Worm (Caenorhabditis elegans): ENCODE measurements around the gene gldi-8.

gldi-8 gene

ce11 chrIII:12615859-12616439, 16.4 kb upstream of the gldi-8 start:
- no peak for TF ChIP-seq nhr-77 (tag; optimal IDR thresholded peaks at IDR 0.05)
- TF ChIP-seq ceh-82 (tag; optimal IDR thresholded peaks at IDR 0.05) = no peak
- TF ChIP-seq snpc-4 (tag; optimal IDR thresholded peaks at IDR 0.05) = no peak
- TF ChIP-seq unc-39 (tag; optimal IDR thresholded peaks at IDR 0.05) = no peak
- no peak for TF ChIP-seq ztf-11 (tag; optimal IDR thresholded peaks at IDR 0.05)
- TF ChIP-seq sea-2 (GFP tag; optimal IDR thresholded peaks at IDR 0.05) = no peak
- TF ChIP-seq elt-1 (tag; optimal IDR thresholded peaks at IDR 0.05) = no peak
- TF ChIP-seq egl-5 (tag; optimal IDR thresholded peaks at IDR 0.05) = peak; percentile 25
- no peak for TF ChIP-seq lsy-12 (tag; optimal IDR thresholded peaks at IDR 0.05)
- no peak for TF ChIP-seq jun-1 (tag; optimal IDR thresholded peaks at IDR 0.05)
- peak; percentile 35 for TF ChIP-seq nfya-1 (tag; optimal IDR thresholded peaks at IDR 0.05; ENCODE audit: insufficient read depth)

ce11 chrIII:12614669-12615451, 15.3 kb upstream of the gldi-8 start:
- TF ChIP-seq ceh-28 (tag; optimal IDR thresholded peaks at IDR 0.05) (peak; percentile 13), lin-39 (tag; optimal IDR thresholded peaks at IDR 0.05) (peak; percentile 12), pqm-1 (tag; optimal IDR thresholded peaks at IDR 0.05) (peak; percentile 93), elt-2 (tag; optimal IDR thresholded peaks at IDR 0.05) (peak; percentile 84), elt-1 (tag; optimal IDR thresholded peaks at IDR 0.05) (no peak), ceh-16 (tag; optimal IDR thresholded peaks at IDR 0.05) (no peak), sea-2 (GFP tag; optimal IDR thresholded peaks at IDR 0.05) (no peak), jun-1 (tag; optimal IDR thresholded peaks at IDR 0.05) (peak; percentile 95), nhr-43 (tag; optimal IDR thresholded peaks at IDR 0.05; ENCODE audit: poor library complexity, severe bottlenecking) (peak; percentile 64), egl-5 (tag; optimal IDR thresholded peaks at IDR 0.05) (peak; percentile 82), nfya-1 (tag; optimal IDR thresholded peaks at IDR 0.05; ENCODE audit: insufficient read depth) (peak; percentile 41), snpc-4 (tag; optimal IDR thresholded peaks at IDR 0.05) (no peak), eor-1 (tag; optimal IDR thresholded peaks at IDR 0.05) (peak in 1 of 2 experiments; percentile 61), elt-3 (tag; optimal IDR thresholded peaks at IDR 0.05) (peak in 1 of 3 experiments; percentile 14), unc-62 (GFP tag; optimal IDR thresholded peaks at IDR 0.05) (peak; percentile 37), nhr-237 (tag; optimal IDR thresholded peaks at IDR 0.05) (no peak), ceh-82 (tag; optimal IDR thresholded peaks at IDR 0.05) (no peak), nhr-25 (tag; optimal IDR thresholded peaks at IDR 0.05) (peak; percentile 67), tbx-2 (tag; optimal IDR thresholded peaks at IDR 0.05) (peak; percentile 12), ama-1 (optimal IDR thresholded peaks at IDR 0.05) (peak; percentile 77), pha-4 (tag; optimal IDR thresholded peaks at IDR 0.05) (peak; percentile 92), skn-1 (tag; optimal IDR thresholded peaks at IDR 0.05) (peak; percentile 28), fos-1 (tag; optimal IDR thresholded peaks at IDR 0.05) (peak; percentile 79), nhr-23 (tag; optimal IDR thresholded peaks at IDR 0.05) (peak; percentile 81), egl-27 (tag; optimal IDR thresholded peaks at IDR 0.05) (no peak)

DNA sequence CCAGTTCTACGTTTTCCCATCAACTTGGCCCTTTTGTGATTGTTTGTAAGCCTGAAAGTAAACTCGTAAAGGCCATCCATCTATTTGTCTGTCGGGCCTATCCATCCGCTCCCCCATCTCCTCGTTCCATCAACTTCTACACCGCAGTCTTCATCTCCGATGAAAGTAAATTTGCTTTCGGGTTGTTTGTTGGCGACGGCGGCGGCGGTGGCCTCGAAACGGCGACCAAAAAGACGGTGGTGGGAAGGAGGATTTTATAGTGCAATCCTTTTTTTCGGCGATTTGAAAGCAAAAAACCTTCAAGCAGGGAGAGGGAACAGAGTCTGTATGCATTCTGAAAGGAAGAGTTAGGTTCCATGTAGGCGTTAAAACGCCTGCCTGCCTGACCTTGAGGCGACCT, 14.6 kb upstream of the gldi-8 start:
- no peak for TF ChIP-seq jun-1 (tag; optimal IDR thresholded peaks at IDR 0.05)
- peak; percentile 9 for TF ChIP-seq pha-4 (tag; optimal IDR thresholded peaks at IDR 0.05)
- no peak for TF ChIP-seq elt-3 (tag; optimal IDR thresholded peaks at IDR 0.05)

ce11 chrIII:12613138-12613915, 13.8 kb upstream of the gldi-8 start:
- TF ChIP-seq nhr-237 (tag; optimal IDR thresholded peaks at IDR 0.05) (no peak), ceh-16 (tag; optimal IDR thresholded peaks at IDR 0.05) (no peak), elt-2 (tag; optimal IDR thresholded peaks at IDR 0.05) (no peak), nfya-1 (tag; optimal IDR thresholded peaks at IDR 0.05; ENCODE audit: insufficient read depth) (peak; percentile 33), pha-4 (tag; optimal IDR thresholded peaks at IDR 0.05) (peak; percentile 52)

- TF ChIP-seq mdl-1 (tag; optimal IDR thresholded peaks at IDR 0.05) (peak; percentile 95), ztf-4 (tag; optimal IDR thresholded peaks at IDR 0.05) (peak; percentile 85), nhr-12 (tag; optimal IDR thresholded peaks at IDR 0.05) (no peak), nhr-23 (tag; optimal IDR thresholded peaks at IDR 0.05) (peak; percentile 99), nhr-43 (tag; optimal IDR thresholded peaks at IDR 0.05; ENCODE audit: poor library complexity, severe bottlenecking) (peak; percentile 96), pha-4 (tag; optimal IDR thresholded peaks at IDR 0.05) (peak; percentile 100), elt-2 (tag; optimal IDR thresholded peaks at IDR 0.05) (peak; percentile 91), nhr-25 (tag; optimal IDR thresholded peaks at IDR 0.05) (peak; percentile 100), elt-3 (tag; optimal IDR thresholded peaks at IDR 0.05) (peak in 1 of 3 experiments; percentile 92), sea-2 (GFP tag; optimal IDR thresholded peaks at IDR 0.05) (peak; percentile 56), eor-1 (tag; optimal IDR thresholded peaks at IDR 0.05) (peak; percentile 68 to 88), ztf-11 (tag; optimal IDR thresholded peaks at IDR 0.05) (no peak), fos-1 (tag; optimal IDR thresholded peaks at IDR 0.05) (peak; percentile 77), zag-1 (tag; optimal IDR thresholded peaks at IDR 0.05) (peak; percentile 83), lin-15B (tag; optimal IDR thresholded peaks at IDR 0.05) (peak; percentile 86), egl-27 (tag; optimal IDR thresholded peaks at IDR 0.05) (peak; percentile 99), nhr-76 (tag; optimal IDR thresholded peaks at IDR 0.05) (peak; percentile 24), skn-1 (tag; optimal IDR thresholded peaks at IDR 0.05) (peak; percentile 95), pqm-1 (tag; optimal IDR thresholded peaks at IDR 0.05) (peak; percentile 93), R02D3.7 (tag; optimal IDR thresholded peaks at IDR 0.05) (peak; percentile 88), unc-62 (GFP tag; optimal IDR thresholded peaks at IDR 0.05) (peak; percentile 99), nhr-77 (tag; optimal IDR thresholded peaks at IDR 0.05) (peak; percentile 94), daf-12 (tag; optimal IDR thresholded peaks at IDR 0.05) (peak; percentile 86)
Observed at ce11 chrIII:12612519-12612935, 13.0 kb upstream of the gldi-8 start.

Data from whole organism, L3 larva.